Worm (Caenorhabditis elegans): ENCODE measurements around the gene max-2.

The max-2 gene

ce11 chrII:12965589-12965988 is 60.1 kb downstream of the max-2 start:
- TF ChIP-seq lin-32 (GFP tag; optimal IDR thresholded peaks at IDR 0.05) = no peak
- no peak for TF ChIP-seq pha-4 (tag; optimal IDR thresholded peaks at IDR 0.05)
- TF ChIP-seq M03D4.4 (tag; optimal IDR thresholded peaks at IDR 0.05) = no peak
- no peak for TF ChIP-seq sptf-1 (tag; optimal IDR thresholded peaks at IDR 0.05)
- no peak for TF ChIP-seq flh-1 (GFP tag; optimal IDR thresholded peaks at IDR 0.05)
- no peak for TF ChIP-seq unc-120 (tag; optimal IDR thresholded peaks at IDR 0.05; ENCODE audit: poor library complexity, severe bottlenecking)
- no peak for TF ChIP-seq unc-62 (GFP tag; optimal IDR thresholded peaks at IDR 0.05)
- TF ChIP-seq bed-3 (GFP tag; optimal IDR thresholded peaks at IDR 0.05) = no peak
- no peak for TF ChIP-seq zip-8 (tag; optimal IDR thresholded peaks at IDR 0.05)
- no peak for TF ChIP-seq nhr-28 (tag; optimal IDR thresholded peaks at IDR 0.05)
- no peak for TF ChIP-seq nhr-2 (tag; optimal IDR thresholded peaks at IDR 0.05)
- no peak for TF ChIP-seq ceh-39 (tag; optimal IDR thresholded peaks at IDR 0.05)
- no peak for TF ChIP-seq mab-5 (tag; optimal IDR thresholded peaks at IDR 0.05)
- no peak for TF ChIP-seq hlh-1 (tag; optimal IDR thresholded peaks at IDR 0.05)
- TF ChIP-seq blmp-1 (tag; optimal IDR thresholded peaks at IDR 0.05) = no peak
- TF ChIP-seq elt-3 (tag; optimal IDR thresholded peaks at IDR 0.05) = no peak
- TF ChIP-seq sem-2 (GFP tag; optimal IDR thresholded peaks at IDR 0.05) = no peak
- TF ChIP-seq mls-2 (tag; optimal IDR thresholded peaks at IDR 0.05) = no peak

ce11 chrII:12965538-12965588 is 60.3 kb downstream of the max-2 start, which contains the start of gene ptr-18:
Gene ptr-18 (plus strand): TSS chrII:12965546.
- TF ChIP-seq bed-3 (GFP tag; optimal IDR thresholded peaks at IDR 0.05) = no peak
- TF ChIP-seq sem-2 (GFP tag; optimal IDR thresholded peaks at IDR 0.05) = no peak
- TF ChIP-seq unc-120 (tag; optimal IDR thresholded peaks at IDR 0.05; ENCODE audit: poor library complexity, severe bottlenecking) = no peak
- TF ChIP-seq nhr-28 (tag; optimal IDR thresholded peaks at IDR 0.05) = no peak
- no peak for TF ChIP-seq cnd-1 (tag; optimal IDR thresholded peaks at IDR 0.05)
- no peak for TF ChIP-seq nhr-2 (tag; optimal IDR thresholded peaks at IDR 0.05)
- TF ChIP-seq elt-1 (tag; optimal IDR thresholded peaks at IDR 0.05; ENCODE audit: borderline replicate concordance, insufficient read depth) = no peak
- no peak for TF ChIP-seq unc-39 (tag; optimal IDR thresholded peaks at IDR 0.05)
- no peak for TF ChIP-seq elt-3 (tag; optimal IDR thresholded peaks at IDR 0.05)
- TF ChIP-seq pha-4 (tag; optimal IDR thresholded peaks at IDR 0.05) = no peak

ce11 chrII:12965138-12965537 is 60.5 kb downstream of the max-2 start:
- peak; percentile 90 for TF ChIP-seq elt-1 (tag; optimal IDR thresholded peaks at IDR 0.05; ENCODE audit: borderline replicate concordance, insufficient read depth)
- TF ChIP-seq elt-3 (tag; optimal IDR thresholded peaks at IDR 0.05) = no peak
- TF ChIP-seq hlh-1 (tag; optimal IDR thresholded peaks at IDR 0.05) = no peak
- TF ChIP-seq cnd-1 (tag; optimal IDR thresholded peaks at IDR 0.05) = no peak
- TF ChIP-seq M03D4.4 (tag; optimal IDR thresholded peaks at IDR 0.05) = no peak

Measured in whole organism, mixed stage, embryonic.